Worm (Caenorhabditis elegans): Measurements from ENCODE around the gene cpt-6.

Gene cpt-6

DNA sequence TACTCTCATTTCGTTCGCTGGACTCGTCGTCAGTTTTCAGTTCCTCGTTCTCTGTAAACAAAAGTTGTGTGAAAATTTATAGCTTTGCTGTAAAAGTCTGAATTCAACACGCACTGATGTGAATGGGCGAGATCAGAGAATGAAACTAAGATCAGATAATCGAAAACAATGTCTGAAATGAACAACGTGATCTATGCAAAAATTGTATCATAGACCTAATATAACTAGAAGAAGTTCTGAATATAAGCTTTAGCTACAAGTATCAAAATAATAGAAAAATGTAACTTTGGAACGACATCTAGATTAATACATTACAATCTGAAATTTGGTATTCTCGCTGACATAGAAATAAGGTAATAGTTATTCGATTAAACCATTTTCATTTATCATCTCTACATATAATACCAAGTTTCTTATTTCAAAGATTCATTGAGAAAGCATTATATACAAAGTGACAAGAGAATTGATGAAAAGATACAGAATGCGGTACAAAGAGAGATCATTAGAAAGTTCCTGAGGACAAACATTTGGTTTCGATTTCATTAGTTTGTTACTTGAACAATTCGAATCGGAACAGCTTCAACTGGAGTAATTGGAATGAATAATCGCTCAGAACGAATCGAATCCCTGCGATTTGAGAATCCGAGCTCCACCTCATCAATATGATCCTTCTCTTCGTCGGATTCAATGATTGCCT, 10.6 kb upstream of the cpt-6 start, which contains the start of gene moc-2:
Gene moc-2, minus strand, starts transcription at position 51 of the 697 bp plus-strand sequence.
- TF ChIP-seq nhr-85 (tag) (peak; percentile 56), tlp-1 (tag; optimal IDR thresholded peaks at IDR 0.05) (no peak), lir-3 (tag; optimal IDR thresholded peaks at IDR 0.05; ENCODE audit: poor library complexity) (no peak), blmp-1 (tag; optimal IDR thresholded peaks at IDR 0.05) (peak; percentile 83), hpl-2 (GFP tag; optimal IDR thresholded peaks at IDR 0.05) (no peak), lsy-2 (tag; optimal IDR thresholded peaks at IDR 0.05) (peak in 1 of 2 experiments; percentile 17), elt-3 (tag; optimal IDR thresholded peaks at IDR 0.05) (peak in 2 of 6 experiments; percentile 11 to 55)

DNA sequence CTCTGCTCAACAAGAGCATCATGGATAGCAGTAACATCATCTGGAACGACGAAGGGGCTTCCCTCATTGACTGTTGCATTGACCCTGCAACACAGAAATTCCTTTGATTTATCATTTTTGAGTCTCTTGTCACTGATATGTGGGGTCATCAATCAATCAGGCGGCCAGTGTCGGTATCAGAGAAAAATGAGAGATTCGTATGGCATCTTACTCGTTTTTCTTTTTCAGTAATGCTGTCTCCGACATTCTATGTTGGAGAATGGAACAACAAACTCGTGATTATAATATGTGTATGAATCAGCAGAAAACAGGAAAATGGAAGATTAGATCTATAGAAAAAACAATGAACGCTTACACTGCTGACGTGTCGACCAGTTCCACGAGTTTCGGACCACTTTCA, 9.4 kb upstream of the cpt-6 start:
- TF ChIP-seq nhr-11 (tag; optimal IDR thresholded peaks at IDR 0.05) (no peak), lir-3 (tag; optimal IDR thresholded peaks at IDR 0.05; ENCODE audit: poor library complexity) (no peak), nhr-85 (tag) (peak; percentile 91), lsy-2 (tag; optimal IDR thresholded peaks at IDR 0.05) (peak in 1 of 2 experiments; percentile 49), aha-1 (tag; optimal IDR thresholded peaks at IDR 0.05) (no peak), zip-4 (GFP tag; optimal IDR thresholded peaks at IDR 0.05) (no peak), hlh-4 (tag; optimal IDR thresholded peaks at IDR 0.05) (no peak), xbp-1 (tag; optimal IDR thresholded peaks at IDR 0.05) (no peak), efl-1 (optimal IDR thresholded peaks at IDR 0.05) (no peak), efl-1 (GFP tag; optimal IDR thresholded peaks at IDR 0.05 in 1 of 2) (peak in 1 of 2 experiments; percentile 94), nhr-71 (tag; optimal IDR thresholded peaks at IDR 0.05) (peak; percentile 64), snpc-4 (tag; optimal IDR thresholded peaks at IDR 0.05) (no peak), ceh-88 (GFP tag; IDR thresholded peaks at IDR 0.05) (no peak), elt-3 (tag; optimal IDR thresholded peaks at IDR 0.05) (peak in 4 of 6 experiments; percentile 11 to 86 (median 61)), unc-62 (GFP tag; optimal IDR thresholded peaks at IDR 0.05) (no peak), pqm-1 (tag; optimal IDR thresholded peaks at IDR 0.05) (no peak), fkh-8 (tag; optimal IDR thresholded peaks at IDR 0.05) (no peak), snu-23 (GFP tag; optimal IDR thresholded peaks at IDR 0.05) (peak; percentile 42), lin-15B (tag; optimal IDR thresholded peaks at IDR 0.05) (no peak), nhr-12 (tag; optimal IDR thresholded peaks at IDR 0.05) (no peak), C16A3.4 (tag; optimal IDR thresholded peaks at IDR 0.05) (no peak), mab-9 (GFP tag; IDR thresholded peaks at IDR 0.05) (no peak), egl-27 (tag; optimal IDR thresholded peaks at IDR 0.05) (no peak), jun-1 (tag; optimal IDR thresholded peaks at IDR 0.05) (no peak), mep-1 (tag; optimal IDR thresholded peaks at IDR 0.05) (peak; percentile 12), nhr-77 (tag; optimal IDR thresholded peaks at IDR 0.05) (no peak), blmp-1 (tag; optimal IDR thresholded peaks at IDR 0.05) (peak; percentile 80), unc-130 (tag; optimal IDR thresholded peaks at IDR 0.05) (no peak), tbx-2 (tag; optimal IDR thresholded peaks at IDR 0.05) (peak; percentile 18), lin-14 (GFP tag; optimal IDR thresholded peaks at IDR 0.05) (peak; percentile 69), grh-1 (GFP tag; IDR thresholded peaks at IDR 0.05) (peak; percentile 6; the same call in 1 of the 2 replicates), ama-1 (optimal IDR thresholded peaks at IDR 0.05) (no peak), ztf-4 (tag; optimal IDR thresholded peaks at IDR 0.05) (no peak), pag-3 (tag; optimal IDR thresholded peaks at IDR 0.05; ENCODE audit: borderline replicate concordance, insufficient read depth) (peak; percentile 32), vab-15 (tag; optimal IDR thresholded peaks at IDR 0.05) (no peak), nhr-20 (tag; optimal IDR thresholded peaks at IDR 0.05) (peak; percentile 74), aly-2 (tag; optimal IDR thresholded peaks at IDR 0.05) (no peak), alr-1 (tag; optimal IDR thresholded peaks at IDR 0.05; ENCODE audit: borderline replicate concordance) (no peak), lin-35 (GFP tag; optimal IDR thresholded peaks at IDR 0.05) (peak in 1 of 2 experiments; percentile 55), dsc-1 (tag; optimal IDR thresholded peaks at IDR 0.05) (no peak), nhr-19 (GFP tag; conservative IDR thresholded peaks at IDR 0.05) (peak; percentile 32; the same call in 1 of the 2 replicates), nhr-237 (tag; optimal IDR thresholded peaks at IDR 0.05) (no peak)

Data from whole organism, L1 larva.